Fruit fly (Drosophila melanogaster) whole organism, embryonic: ENCODE results near the gene Sodh2.

Source experiments
- Abd-B ChIP-seq: fragments of 200-800 bp; sonication (Bioruptor generic); optimal IDR thresholded peaks from 2 replicates; lab custom pipeline; 2018; ENCODE audit warnings: missing biosample characterization, mild to moderate bottlenecking, missing genetic modification characterization, moderate library complexity
- Antp ChIP-seq: fragments of 200-800 bp; sonication (Bioruptor generic); optimal IDR thresholded peaks from 3 replicates; lab custom pipeline; 2016; ENCODE audit warnings: missing biosample characterization, missing genetic modification characterization
- Atf-2 ChIP-seq: fragments of 200-800 bp; sonication (Bioruptor generic); optimal IDR thresholded peaks from 2 replicates; lab custom pipeline; 2016; ENCODE audit warnings: missing biosample characterization, missing genetic modification characterization
- B-H1 ChIP-seq: fragments of 200-800 bp; sonication (Bioruptor generic); IDR thresholded peaks from 3 replicates; pipeline ENCODE4 v1.3.6; 2022; ENCODE audit warnings: missing biosample characterization, missing genetic modification characterization
- CG12219 ChIP-seq: fragments of 200-800 bp; sonication (Bioruptor generic); optimal IDR thresholded peaks from 3 replicates; lab custom pipeline; 2018; ENCODE audit warnings: missing biosample characterization, mild to moderate bottlenecking, missing genetic modification characterization
- CG12942 ChIP-seq: fragments of 200-800 bp; sonication (Bioruptor generic); optimal IDR thresholded peaks from 3 replicates; lab custom pipeline; 2016; ENCODE audit warnings: missing biosample characterization, missing genetic modification characterization
- CG1602 ChIP-seq: fragments of 200-800 bp; sonication (Bioruptor generic); optimal IDR thresholded peaks from 3 replicates; lab custom pipeline; 2016; ENCODE audit warnings: missing biosample characterization, missing genetic modification characterization
- CG17568 ChIP-seq: fragments of 200-800 bp; sonication (Bioruptor generic); optimal IDR thresholded peaks from 2 replicates; lab custom pipeline; 2018; ENCODE audit warnings: missing biosample characterization, mild to moderate bottlenecking, missing genetic modification characterization, moderate library complexity
- CG3281 ChIP-seq: fragments of 200-800 bp; sonication (Bioruptor generic); optimal IDR thresholded peaks from 3 replicates; lab custom pipeline; 2017; ENCODE audit warnings: missing biosample characterization, mild to moderate bottlenecking, missing genetic modification characterization
- CG3838 ChIP-seq: fragments of 200-800 bp; sonication (Bioruptor generic); optimal IDR thresholded peaks from 3 replicates; lab custom pipeline; 2016; ENCODE audit warnings: missing biosample characterization, missing genetic modification characterization
- CG42726 ChIP-seq: fragments of 200-800 bp; sonication (Bioruptor generic); IDR thresholded peaks from 2 replicates; pipeline ENCODE4 v1.3.6; 2022; ENCODE audit warnings: missing biosample characterization, missing genetic modification characterization; ENCODE audit not compliant: partially characterized antibody
- CG4617 ChIP-seq: fragments of 200-800 bp; sonication (Bioruptor generic); optimal IDR thresholded peaks from 3 replicates; lab custom pipeline; 2016; ENCODE audit warnings: missing biosample characterization, missing genetic modification characterization, borderline replicate concordance
- CG9817 ChIP-seq: fragments of 200-800 bp; sonication (Bioruptor generic); optimal IDR thresholded peaks from 2 replicates; lab custom pipeline; 2018; ENCODE audit warnings: missing biosample characterization, mild to moderate bottlenecking, missing genetic modification characterization, moderate library complexity
- CkIIα-i1 ChIP-seq: fragments of 200-800 bp; sonication (Bioruptor generic); IDR thresholded peaks from 2 replicates; pipeline ENCODE4 v1.3.6; 2022; ENCODE audit warnings: missing biosample characterization, missing genetic modification characterization
- D ChIP-seq, 2 experiments: fragments of 200-800 bp in 1 of 2; fragments of >200 bp in 1 of 2; sonication (Bioruptor generic) in 1 of 2; optimal IDR thresholded peaks; 2 replicates in 1 of 2; 3 replicates in 1 of 2; lab custom pipeline; 2017; ENCODE audit warnings: mild to moderate bottlenecking in 1 of 2, missing biosample characterization in 1 of 2, missing genetic modification characterization in 1 of 2, missing genetic modification reagents in 1 of 2
- Dbx ChIP-seq: fragments of 200-800 bp; sonication (Bioruptor generic); IDR thresholded peaks from 3 replicates; pipeline ENCODE4 v1.3.6; 2022; ENCODE audit warnings: missing biosample characterization, missing genetic modification characterization
- Dll ChIP-seq: fragments of 200-800 bp; sonication (Bioruptor generic); IDR thresholded peaks from 4 replicates; pipeline ENCODE4 v1.3.6; 2022; ENCODE audit warnings: missing biosample characterization, missing genetic modification characterization; ENCODE audit not compliant: partially characterized antibody
- Dp ChIP-seq: fragments of 200-800 bp; sonication (Bioruptor generic); optimal IDR thresholded peaks from 2 replicates; lab custom pipeline; 2018; ENCODE audit warnings: missing biosample characterization, mild to moderate bottlenecking, missing genetic modification characterization, moderate library complexity
- Ets97D ChIP-seq: fragments of 200-800 bp; sonication (Bioruptor generic); optimal IDR thresholded peaks from 3 replicates; lab custom pipeline; 2016; ENCODE audit warnings: missing biosample characterization, missing genetic modification characterization
- Kr ChIP-seq: fragments of 200-800 bp; sonication (Bioruptor generic); optimal IDR thresholded peaks from 2 replicates; lab custom pipeline; 2017; ENCODE audit warnings: missing biosample characterization, mild to moderate bottlenecking, missing genetic modification characterization
- MESR4 ChIP-seq: fragments of 200-800 bp; sonication (Bioruptor generic); optimal IDR thresholded peaks from 2 replicates; lab custom pipeline; 2018; ENCODE audit warnings: missing biosample characterization, mild to moderate bottlenecking, missing genetic modification characterization, moderate library complexity
- Nf-YC ChIP-seq: fragments of 200-800 bp; optimal IDR thresholded peaks from 3 replicates; lab custom pipeline; 2019; ENCODE audit warnings: missing biosample characterization, mild to moderate bottlenecking, missing genetic modification characterization, moderate library complexity
- PHDP ChIP-seq: fragments of 200-800 bp; sonication (Bioruptor generic); optimal IDR thresholded peaks from 3 replicates; lab custom pipeline; 2018; ENCODE audit warnings: missing biosample characterization, mild to moderate bottlenecking, missing genetic modification characterization, moderate library complexity
- Sry-δ ChIP-seq: fragments of 200-800 bp; sonication (Bioruptor generic); optimal IDR thresholded peaks from 2 replicates; lab custom pipeline; 2016; ENCODE audit warnings: missing biosample characterization, missing genetic modification characterization
- YL-1 ChIP-seq: fragments of 200-800 bp; sonication (Bioruptor generic); optimal IDR thresholded peaks from 3 replicates; lab custom pipeline; 2017; ENCODE audit warnings: missing biosample characterization, mild to moderate bottlenecking, missing genetic modification characterization
- ab ChIP-seq: fragments of 200-800 bp; sonication (Bioruptor generic); optimal IDR thresholded peaks from 2 replicates; lab custom pipeline; 2016; ENCODE audit warnings: missing biosample characterization, missing genetic modification characterization
- ash1 ChIP-seq: fragments of 200-800 bp; sonication (Bioruptor generic); optimal IDR thresholded peaks from 2 replicates; lab custom pipeline; 2018; ENCODE audit warnings: missing biosample characterization, mild to moderate bottlenecking, missing genetic modification characterization
- az2 ChIP-seq: fragments of 200-800 bp; sonication (Bioruptor generic); optimal IDR thresholded peaks from 3 replicates; lab custom pipeline; 2016; ENCODE audit warnings: missing biosample characterization, missing genetic modification characterization
- cad ChIP-seq: fragments of >200 bp; optimal IDR thresholded peaks from 2 replicates; lab custom pipeline; 2017; ENCODE audit warnings: missing biosample characterization, missing genetic modification characterization
- crp ChIP-seq, 2 experiments: fragments of 200-800 bp; sonication (Bioruptor generic); optimal IDR thresholded peaks; 2 replicates in 1 of 2; 3 replicates in 1 of 2; lab custom pipeline; 2017; ENCODE audit warnings: missing biosample characterization in 2 of 2, missing genetic modification characterization in 2 of 2, mild to moderate bottlenecking in 1 of 2, moderate library complexity in 1 of 2
- dati ChIP-seq: fragments of 200-800 bp; sonication (Bioruptor generic); IDR thresholded peaks from 2 replicates; pipeline ENCODE4 v1.3.6; 2022; ENCODE audit warnings: missing biosample characterization, missing genetic modification characterization
- gfzf ChIP-seq: fragments of 200-800 bp; sonication (Bioruptor generic); optimal IDR thresholded peaks from 2 replicates; lab custom pipeline; 2016; ENCODE audit warnings: missing biosample characterization, mild to moderate bottlenecking, missing genetic modification characterization, moderate library complexity
- grn ChIP-seq: fragments of 200-800 bp; sonication (Bioruptor generic); optimal IDR thresholded peaks from 3 replicates; lab custom pipeline; 2017; ENCODE audit warnings: missing biosample characterization, missing genetic modification characterization
- kah ChIP-seq: fragments of 200-800 bp; sonication (Bioruptor generic); optimal IDR thresholded peaks from 2 replicates; lab custom pipeline; 2018; ENCODE audit warnings: missing biosample characterization, mild to moderate bottlenecking, missing genetic modification characterization
- nerfin-1 ChIP-seq: fragments of 200-800 bp; sonication (Bioruptor generic); optimal IDR thresholded peaks from 3 replicates; lab custom pipeline; 2019; ENCODE audit warnings: missing biosample characterization, mild to moderate bottlenecking, missing genetic modification characterization, moderate library complexity
- phol ChIP-seq: fragments of 200-800 bp; sonication (Bioruptor generic); optimal IDR thresholded peaks from 3 replicates; lab custom pipeline; 2018; ENCODE audit warnings: missing biosample characterization, mild to moderate bottlenecking, missing genetic modification characterization, moderate library complexity
- ro ChIP-seq: fragments of 200-800 bp; sonication (Bioruptor generic); IDR thresholded peaks from 2 replicates; pipeline ENCODE4 v1.3.6; 2022; ENCODE audit warnings: missing biosample characterization, missing genetic modification characterization
- seq ChIP-seq: fragments of 200-800 bp; sonication (Bioruptor generic); IDR thresholded peaks from 2 replicates; pipeline ENCODE4 v1.3.6; 2022; ENCODE audit warnings: missing biosample characterization, missing genetic modification characterization
- stwl ChIP-seq: fragments of 200-800 bp; sonication (Bioruptor generic); optimal IDR thresholded peaks from 3 replicates; lab custom pipeline; 2018; ENCODE audit warnings: missing biosample characterization, mild to moderate bottlenecking, missing genetic modification characterization, moderate library complexity
- trem ChIP-seq: fragments of 200-800 bp; optimal IDR thresholded peaks from 3 replicates; lab custom pipeline; 2019; ENCODE audit warnings: missing biosample characterization, mild to moderate bottlenecking, missing genetic modification characterization, moderate library complexity
- wek ChIP-seq: fragments of 200-800 bp; sonication (Bioruptor generic); optimal IDR thresholded peaks from 3 replicates; lab custom pipeline; 2018; ENCODE audit warnings: missing biosample characterization, mild to moderate bottlenecking, missing genetic modification characterization, moderate library complexity

The Sodh2 gene

DNA sequence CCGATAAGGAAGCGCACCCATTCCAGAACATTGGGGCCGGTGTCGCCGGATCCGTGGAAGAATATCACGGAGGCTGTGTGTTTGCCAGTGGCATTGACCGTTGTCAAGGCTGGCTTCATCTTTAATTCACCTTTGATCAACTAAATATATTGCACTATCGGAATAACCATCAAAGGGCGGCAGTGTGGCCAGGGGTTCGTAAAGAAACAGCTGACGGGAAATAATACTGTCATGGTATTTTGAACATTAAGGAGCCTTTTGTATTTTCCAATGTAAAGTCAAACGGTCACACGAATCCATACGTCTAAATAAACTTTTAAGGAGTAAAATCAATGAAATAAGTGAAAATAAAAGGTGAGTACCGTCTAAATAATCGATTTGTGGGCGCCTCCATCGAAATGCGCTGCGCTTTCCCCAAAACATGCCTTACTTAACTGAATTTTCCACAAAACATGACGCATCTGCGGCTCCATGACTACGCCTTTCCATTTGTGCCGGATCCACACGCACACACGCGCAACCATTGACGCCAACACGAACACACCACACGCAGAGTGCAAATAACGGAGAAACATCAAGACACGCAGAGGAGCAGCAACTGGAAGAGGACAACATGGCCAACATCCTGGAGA, 21.8 kb upstream of the Sodh2 start, which contains the start of the genes CG6567 and CG4511 (continued):
- no peak for TF ChIP-seq ro (GFP tag; lab: Robert Waterston, UW)
- TF ChIP-seq CkIIα-i1 (GFP tag; lab: Robert Waterston, UW), result no peak
- TF ChIP-seq wek (GFP tag; lab: Kevin White, UChicago), result no peak
- TF ChIP-seq Kr (GFP tag; lab: Kevin White, UChicago), result no peak
- TF ChIP-seq grn (GFP tag; lab: Kevin White, UChicago), result peak; percentile 93
- no peak for TF ChIP-seq Nf-YC (tag; lab: Kevin White, UChicago)
- no peak for TF ChIP-seq CG17568
- TF ChIP-seq kah (GFP tag; lab: Kevin White, UChicago), result no peak
- TF ChIP-seq Dp (GFP tag; lab: Kevin White, UChicago), result peak; percentile 26
- no peak for TF ChIP-seq Atf-2 (GFP tag; lab: Kevin White, UChicago)
- peak; percentile 57 for TF ChIP-seq trem (tag; lab: Kevin White, UChicago)
- TF ChIP-seq YL-1 (GFP tag; lab: Kevin White, UChicago), result peak; percentile 89
- no peak for TF ChIP-seq Dbx (GFP tag; lab: Robert Waterston, UW)
- no peak for TF ChIP-seq CG9817 (tag; lab: Kevin White, UChicago)
- TF ChIP-seq Ets97D (GFP tag; lab: Kevin White, UChicago), result peak; percentile 45
- peak; percentile 60 for TF ChIP-seq stwl (tag; lab: Kevin White, UChicago)

dm6 chr3R:10856618-10857017, 19.6 kb upstream of the Sodh2 start, which contains the start of gene CG4570:
TSS of gene CG4570 (plus strand) at chr3R:10856807.
- TF ChIP-seq Dp (GFP tag; lab: Kevin White, UChicago) (peak; percentile 7), stwl (tag; lab: Kevin White, UChicago) (peak; percentile 5), nerfin-1 (tag; lab: Kevin White, UChicago) (peak; percentile 83), YL-1 (GFP tag; lab: Kevin White, UChicago) (peak; percentile 33), CG3838 (GFP tag; lab: Kevin White, UChicago) (no peak), trem (tag; lab: Kevin White, UChicago) (peak; percentile 48), seq (GFP tag; lab: Robert Waterston, UW) (peak; percentile 14; the same call in 1 of the 2 replicates), CG3281 (GFP tag; lab: Kevin White, UChicago) (no peak), phol (tag; lab: Kevin White, UChicago) (peak; percentile 74), CG1602 (GFP tag; lab: Kevin White, UChicago) (no peak), gfzf (peak; percentile 16), crp (GFP tag; optimal IDR thresholded peaks at IDR 0.05; lab: Kevin White, UChicago) (peak in 1 of 2 experiments; percentile 76), MESR4 (GFP tag; lab: Kevin White, UChicago) (peak; percentile 29), cad (GFP tag; lab: Kevin White, UChicago) (peak; percentile 62), D (optimal IDR thresholded peaks at IDR 0.05; lab: Kevin White, UChicago) (peak; percentile 13), D (GFP tag; optimal IDR thresholded peaks at IDR 0.05; lab: Kevin White, UChicago) (no peak)

- TF ChIP-seq ab (GFP tag; lab: Kevin White, UChicago), result no peak
- TF ChIP-seq CG17568, result no peak
- no peak for TF ChIP-seq Abd-B (GFP tag; lab: Kevin White, UChicago)
- TF ChIP-seq crp (GFP tag; optimal IDR thresholded peaks at IDR 0.05; lab: Kevin White, UChicago), result no peak
- TF ChIP-seq Antp, result no peak
- no peak for TF ChIP-seq B-H1 (GFP tag; lab: Robert Waterston, UW)
- TF ChIP-seq CG12219, result no peak
- no peak for TF ChIP-seq dati (GFP tag; lab: Robert Waterston, UW)
- TF ChIP-seq az2, result no peak
- no peak for TF ChIP-seq ash1 (GFP tag; lab: Kevin White, UChicago)
- TF ChIP-seq PHDP (tag; lab: Kevin White, UChicago), result no peak
- TF ChIP-seq Sry-δ, result no peak
- no peak for TF ChIP-seq CG12942 (GFP tag; lab: Kevin White, UChicago)
- TF ChIP-seq CG4617 (GFP tag; lab: Kevin White, UChicago), result no peak
- TF ChIP-seq Dll (GFP tag; lab: Robert Waterston, UW), result no peak
- TF ChIP-seq CG3838 (GFP tag; lab: Kevin White, UChicago), result no peak
- no peak for TF ChIP-seq CG42726 (GFP tag; lab: Robert Waterston, UW)
- TF ChIP-seq, all 482 proteins: peak for 0
These were observed 16.5 kb upstream of the Sodh2 start, which contains the start of gene CG14694 for dm6 chr3R:10859713-10860112. TSS of gene CG14694 (minus strand) at chr3R:10859813.
